Fruit fly (Drosophila melanogaster) whole organism, pupa: Measurements from ENCODE around the gene CG13310.

Experiments used
- CG10348 ChIP-seq: fragments of 200-800 bp; sonication (Bioruptor generic); IDR thresholded peaks from 2 replicates; pipeline ENCODE4 v1.3.6; 2022; ENCODE audit warnings: missing biosample characterization, missing genetic modification characterization
- CG12605 ChIP-seq: fragments of 200-800 bp; sonication (Bioruptor generic); IDR thresholded peaks from 2 replicates; pipeline ENCODE4 v1.3.6; 2022; ENCODE audit warnings: missing biosample characterization, missing genetic modification characterization
- CG13204 ChIP-seq: fragments of 200-800 bp; sonication (Bioruptor generic); optimal IDR thresholded peaks from 2 replicates; lab custom pipeline; 2018; ENCODE audit warnings: missing biosample characterization, mild to moderate bottlenecking, missing genetic modification characterization, moderate library complexity
- CG14655 ChIP-seq: fragments of 200-800 bp; sonication (Bioruptor generic); optimal IDR thresholded peaks from 3 replicates; lab custom pipeline; 2017; ENCODE audit warnings: mild to moderate bottlenecking, missing biosample characterization, missing genetic modification reagents, missing genetic modification characterization
- CG15710 ChIP-seq: fragments of 200-800 bp; sonication (Bioruptor generic); optimal IDR thresholded peaks from 2 replicates; lab custom pipeline; 2018; ENCODE audit warnings: missing biosample characterization, mild to moderate bottlenecking, missing genetic modification characterization, moderate library complexity
- CG17806 ChIP-seq: fragments of 200-800 bp; sonication (Bioruptor generic); optimal IDR thresholded peaks from 2 replicates; lab custom pipeline; 2018; ENCODE audit warnings: missing biosample characterization, mild to moderate bottlenecking, missing genetic modification characterization, moderate library complexity
- CG32121 ChIP-seq: fragments of 200-800 bp; sonication (Bioruptor generic); IDR thresholded peaks from 2 replicates; pipeline ENCODE4 v1.3.6; 2022; ENCODE audit warnings: missing biosample characterization, missing genetic modification characterization
- CG34367 ChIP-seq: fragments of 200-800 bp; sonication (Bioruptor generic); optimal IDR thresholded peaks from 2 replicates; lab custom pipeline; 2018; ENCODE audit warnings: missing biosample characterization, mild to moderate bottlenecking, missing genetic modification characterization
- CG4496 ChIP-seq: fragments of 200-800 bp; sonication (Bioruptor generic); IDR thresholded peaks from 3 replicates; pipeline ENCODE4 v1.3.6; 2022; ENCODE audit warnings: missing biosample characterization, missing genetic modification characterization
- CG8159 ChIP-seq: fragments of 200-800 bp; sonication (Bioruptor generic); optimal IDR thresholded peaks from 3 replicates; lab custom pipeline; 2018; ENCODE audit warnings: missing biosample characterization, mild to moderate bottlenecking, missing genetic modification characterization, moderate library complexity
- CG8301 ChIP-seq: fragments of 200-800 bp; sonication (Bioruptor generic); optimal IDR thresholded peaks from 2 replicates; lab custom pipeline; 2018; ENCODE audit warnings: missing biosample characterization, mild to moderate bottlenecking, missing genetic modification characterization
- CG9948 ChIP-seq: fragments of 200-800 bp; sonication (Bioruptor generic); optimal IDR thresholded peaks from 2 replicates; lab custom pipeline; 2018; ENCODE audit warnings: missing biosample characterization, mild to moderate bottlenecking, missing genetic modification characterization, moderate library complexity
- D1 ChIP-seq: fragments of 200-800 bp; sonication (Bioruptor generic); optimal IDR thresholded peaks from 2 replicates; lab custom pipeline; 2018; ENCODE audit warnings: missing biosample characterization, mild to moderate bottlenecking, missing genetic modification characterization, moderate library complexity
- EcR ChIP-seq: fragments of 200-800 bp; sonication (Bioruptor generic); optimal IDR thresholded peaks from 3 replicates; lab custom pipeline; 2019; ENCODE audit warnings: missing biosample characterization, missing genetic modification characterization, mild to moderate bottlenecking, moderate library complexity, missing genetic modification reagents
- Ets98B ChIP-seq: fragments of 200-800 bp; sonication (Bioruptor generic); IDR thresholded peaks from 2 replicates; pipeline ENCODE4 v1.3.6; 2022; ENCODE audit warnings: missing biosample characterization, missing genetic modification characterization
- Pif1A ChIP-seq: fragments of 200-800 bp; sonication (Bioruptor generic); optimal IDR thresholded peaks from 3 replicates; lab custom pipeline; 2016; ENCODE audit warnings: missing biosample characterization, missing genetic modification characterization
- Pif1B ChIP-seq: fragments of 200-800 bp; sonication (Bioruptor generic); optimal IDR thresholded peaks from 3 replicates; lab custom pipeline; 2016; ENCODE audit warnings: missing biosample characterization, missing genetic modification characterization
- Snoo ChIP-seq: fragments of 200-800 bp; sonication (Bioruptor generic); optimal IDR thresholded peaks from 3 replicates; lab custom pipeline; 2017; ENCODE audit warnings: missing biosample characterization, mild to moderate bottlenecking, missing genetic modification characterization, inconsistent platforms
- fd96Ca ChIP-seq: fragments of 200-800 bp; sonication (Bioruptor generic); IDR thresholded peaks from 3 replicates; pipeline ENCODE4 v1.3.6; 2022; ENCODE audit warnings: missing biosample characterization, missing genetic modification characterization
- gl ChIP-seq: fragments of 200-800 bp; sonication (Bioruptor generic); optimal IDR thresholded peaks from 2 replicates; lab custom pipeline; 2018; ENCODE audit warnings: missing biosample characterization, mild to moderate bottlenecking, missing genetic modification characterization
- rn ChIP-seq: fragments of 200-800 bp; sonication (Bioruptor generic); IDR thresholded peaks from 2 replicates; pipeline ENCODE4 v1.3.6; 2022; ENCODE audit warnings: missing biosample characterization, missing genetic modification characterization

Gene CG13310

dm6 chr3L:8839130-8839529, 38.8 kb upstream of the CG13310 start:
- TF ChIP-seq CG8301 (no peak), Ets98B (GFP tag; lab: Robert Waterston, UW) (no peak), CG17806 (tag; lab: Kevin White, UChicago) (no peak), CG4496 (GFP tag; lab: Robert Waterston, UW) (no peak), CG32121 (no peak), CG34367 (tag; lab: Kevin White, UChicago) (no peak), fd96Ca (GFP tag; lab: Robert Waterston, UW) (0 out of 3 replicates have a peak, but pooled peaks have one; percentile 10), CG13204 (GFP tag; lab: Kevin White, UChicago) (peak; percentile 60), Pif1A (GFP tag; lab: Kevin White, UChicago) (no peak), gl (tag; lab: Kevin White, UChicago) (no peak), Pif1B (no peak), Snoo (tag; lab: Kevin White, UChicago) (no peak), CG8159 (tag; lab: Kevin White, UChicago) (no peak), EcR (peak; percentile 92), CG12605 (no peak), CG15710 (no peak)

dm6 chr3L:8836162-8836561, 35.8 kb upstream of the CG13310 start, which contains the start of gene CG32026:
TSS of gene CG32026 (plus strand) at chr3L:8836462.
- TF ChIP-seq Ets98B (GFP tag; lab: Robert Waterston, UW), result no peak
- TF ChIP-seq CG4496 (GFP tag; lab: Robert Waterston, UW), result no peak
- TF ChIP-seq CG17806 (tag; lab: Kevin White, UChicago), result no peak
- TF ChIP-seq CG34367 (tag; lab: Kevin White, UChicago), result no peak
- TF ChIP-seq CG14655 (GFP tag; lab: Kevin White, UChicago), result no peak
- TF ChIP-seq gl (tag; lab: Kevin White, UChicago), result no peak
- no peak for TF ChIP-seq fd96Ca (GFP tag; lab: Robert Waterston, UW)
- no peak for TF ChIP-seq CG12605
- no peak for TF ChIP-seq Snoo (tag; lab: Kevin White, UChicago)
- TF ChIP-seq CG8159 (tag; lab: Kevin White, UChicago), result no peak
- TF ChIP-seq rn (GFP tag; lab: Robert Waterston, UW), result no peak
- no peak for TF ChIP-seq EcR
- no peak for TF ChIP-seq CG8301

dm6 chr3L:8835441-8835840, 35.1 kb upstream of the CG13310 start:
- TF ChIP-seq CG15710, result no peak
- TF ChIP-seq CG8159 (tag; lab: Kevin White, UChicago), result no peak
- TF ChIP-seq CG9948 (tag; lab: Kevin White, UChicago), result no peak
- no peak for TF ChIP-seq CG14655 (GFP tag; lab: Kevin White, UChicago)
- no peak for TF ChIP-seq CG32121
- TF ChIP-seq CG12605, result no peak
- TF ChIP-seq CG13204 (GFP tag; lab: Kevin White, UChicago), result no peak
- no peak for TF ChIP-seq EcR
- no peak for TF ChIP-seq Pif1B
- TF ChIP-seq CG8301, result no peak
- TF ChIP-seq gl (tag; lab: Kevin White, UChicago), result no peak
- no peak for TF ChIP-seq fd96Ca (GFP tag; lab: Robert Waterston, UW)
- TF ChIP-seq Snoo (tag; lab: Kevin White, UChicago), result no peak
- TF ChIP-seq CG4496 (GFP tag; lab: Robert Waterston, UW), result no peak

dm6 chr3L:8834886-8835285, 34.6 kb upstream of the CG13310 start:
- TF ChIP-seq gl (tag; lab: Kevin White, UChicago) (no peak), CG34367 (tag; lab: Kevin White, UChicago) (no peak), Pif1B (no peak), CG4496 (GFP tag; lab: Robert Waterston, UW) (peak; percentile 23; the same call in 1 of the 3 replicates), CG13204 (GFP tag; lab: Kevin White, UChicago) (no peak)

DNA sequence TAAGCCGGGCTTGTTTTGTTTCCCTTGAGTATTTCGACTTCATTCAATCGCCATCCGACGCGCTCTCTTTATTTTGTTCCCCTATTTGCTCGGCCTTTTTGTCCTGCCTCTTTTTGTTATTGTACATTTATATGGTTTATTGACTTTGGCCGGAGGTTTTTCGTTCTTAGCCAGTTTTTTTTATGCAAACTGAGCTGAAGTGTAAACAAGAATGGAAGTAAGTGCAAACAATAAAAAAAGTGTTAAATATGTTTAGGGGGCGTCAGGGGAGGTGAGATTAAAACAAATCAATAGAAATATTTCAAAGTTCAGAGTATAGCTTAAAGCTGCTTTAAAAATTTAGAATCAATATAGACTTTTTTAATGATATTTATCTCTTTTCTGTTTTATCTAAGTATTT, 34.2 kb upstream of the CG13310 start:
- TF ChIP-seq CG14655 (GFP tag; lab: Kevin White, UChicago), result no peak
- TF ChIP-seq CG17806 (tag; lab: Kevin White, UChicago), result peak; percentile 4
- no peak for TF ChIP-seq gl (tag; lab: Kevin White, UChicago)
- TF ChIP-seq CG32121, result no peak
- TF ChIP-seq Pif1A (GFP tag; lab: Kevin White, UChicago), result peak; percentile 40
- 0 out of 3 replicates have a peak, but pooled peaks have one; percentile 19 for TF ChIP-seq CG4496 (GFP tag; lab: Robert Waterston, UW)
- TF ChIP-seq CG10348 (GFP tag; lab: Robert Waterston, UW), result no peak

dm6 chr3L:8833467-8833802, 33.1 kb upstream of the CG13310 start:
- TF ChIP-seq Ets98B (GFP tag; lab: Robert Waterston, UW) (no peak), CG8301 (no peak), CG17806 (tag; lab: Kevin White, UChicago) (no peak)

dm6 chr3L:8832737-8833466, 32.6 kb upstream of the CG13310 start:
- TF ChIP-seq CG15710, result no peak
- TF ChIP-seq Pif1B, result no peak
- no peak for TF ChIP-seq CG32121
- no peak for TF ChIP-seq CG8159 (tag; lab: Kevin White, UChicago)
- no peak for TF ChIP-seq CG4496 (GFP tag; lab: Robert Waterston, UW)
- no peak for TF ChIP-seq EcR
- TF ChIP-seq rn (GFP tag; lab: Robert Waterston, UW), result no peak
- TF ChIP-seq Ets98B (GFP tag; lab: Robert Waterston, UW), result no peak
- no peak for TF ChIP-seq CG17806 (tag; lab: Kevin White, UChicago)
- no peak for TF ChIP-seq D1 (tag; lab: Kevin White, UChicago)
- TF ChIP-seq CG10348 (GFP tag; lab: Robert Waterston, UW), result no peak
- TF ChIP-seq CG9948 (tag; lab: Kevin White, UChicago), result no peak
- TF ChIP-seq CG34367 (tag; lab: Kevin White, UChicago), result no peak
- TF ChIP-seq CG8301, result no peak
